Worm (Caenorhabditis elegans): ENCODE data around the gene nadk-1.

Gene nadk-1

ce11 chrIV:1459826-1460489 is 3.1 kb downstream of the nadk-1 start:
- peak; percentile 11 for TF ChIP-seq sptf-2 (GFP tag; optimal IDR thresholded peaks at IDR 0.05)
- TF ChIP-seq hlh-26 (GFP tag; conservative IDR thresholded peaks at IDR 0.05) = no peak
- TF ChIP-seq Y56A3A.18 (GFP tag; IDR thresholded peaks at IDR 0.05) = 0 out of 2 replicates have a peak, but pooled peaks have one; percentile 35
- no peak for TF ChIP-seq nhr-90 (tag; optimal IDR thresholded peaks at IDR 0.05)
- TF ChIP-seq fkh-3 (tag; optimal IDR thresholded peaks at IDR 0.05) = no peak
- no peak for TF ChIP-seq akir-1 (GFP tag; optimal IDR thresholded peaks at IDR 0.05)
- no peak for TF ChIP-seq tbx-9 (tag; optimal IDR thresholded peaks at IDR 0.05; ENCODE audit: borderline replicate concordance)
- TF ChIP-seq dox-1 (GFP tag; IDR thresholded peaks at IDR 0.05) = no peak
- no peak for TF ChIP-seq Y53F4B.3 (GFP tag; IDR thresholded peaks at IDR 0.05)
- no peak for TF ChIP-seq rpc-1 (optimal IDR thresholded peaks at IDR 0.05)
- TF ChIP-seq rpc-1 (tag; optimal IDR thresholded peaks at IDR 0.05) = no peak
- no peak for TF ChIP-seq pbrm-1 (GFP tag; IDR thresholded peaks at IDR 0.05)
- TF ChIP-seq rcor-1 (GFP tag; IDR thresholded peaks at IDR 0.05) = no peak
- TF ChIP-seq egrh-3 (GFP tag; IDR thresholded peaks at IDR 0.05) = peak; percentile 67; the same call in 1 of the 2 replicates
- no peak for TF ChIP-seq F49E8.2 (tag; optimal IDR thresholded peaks at IDR 0.05; ENCODE audit: insufficient read depth)
- no peak for TF ChIP-seq F52B5.7 (tag; optimal IDR thresholded peaks at IDR 0.05)
- peak; percentile 85 for TF ChIP-seq zfh-2 (GFP tag; conservative IDR thresholded peaks at IDR 0.05)

- no peak for TF ChIP-seq hmg-1.2 (GFP tag; IDR thresholded peaks at IDR 0.05)
- TF ChIP-seq Y56A3A.18 (GFP tag; IDR thresholded peaks at IDR 0.05) = no peak
- no peak for TF ChIP-seq ceh-79 (tag; optimal IDR thresholded peaks at IDR 0.05)
- TF ChIP-seq ztf-18 (tag; optimal IDR thresholded peaks at IDR 0.05) = no peak
- TF ChIP-seq hrde-1 (tag; optimal IDR thresholded peaks at IDR 0.05; ENCODE audit: borderline replicate concordance) = no peak
- no peak for TF ChIP-seq nfyb-1 (GFP tag; IDR thresholded peaks at IDR 0.05)
- no peak for TF ChIP-seq let-526 (GFP tag; IDR thresholded peaks at IDR 0.05)
- no peak for TF ChIP-seq nfya-1 (tag; optimal IDR thresholded peaks at IDR 0.05; ENCODE audit: borderline replicate concordance, insufficient read depth)
- TF ChIP-seq ekl-4 (GFP tag; IDR thresholded peaks at IDR 0.05) = no peak
- no peak for TF ChIP-seq bed-2 (GFP tag; IDR thresholded peaks at IDR 0.05)
- no peak for TF ChIP-seq T07F8.4 (tag; optimal IDR thresholded peaks at IDR 0.05)
- no peak for TF ChIP-seq him-1 (tag; optimal IDR thresholded peaks at IDR 0.05)
- TF ChIP-seq Y79H2A.3 (GFP tag; conservative IDR thresholded peaks at IDR 0.05) = no peak
- TF ChIP-seq Y67H2A.10 (GFP tag; conservative IDR thresholded peaks at IDR 0.05) = no peak
- no peak for TF ChIP-seq bed-1 (GFP tag; IDR thresholded peaks at IDR 0.05)
- TF ChIP-seq ceh-27 (GFP tag; optimal IDR thresholded peaks at IDR 0.05) = no peak
- TF ChIP-seq C06A6.2 (GFP tag; conservative IDR thresholded peaks at IDR 0.05) = no peak
- TF ChIP-seq cebp-1 (GFP tag; IDR thresholded peaks at IDR 0.05) = no peak
- no peak for TF ChIP-seq cebp-1 (tag; optimal IDR thresholded peaks at IDR 0.05)
- no peak for TF ChIP-seq attf-3 (GFP tag; conservative IDR thresholded peaks at IDR 0.05)
Observed at ce11 chrIV:1460686-1461085, 3.8 kb downstream of the nadk-1 start, which contains the start of gene col-106. TSS of gene col-106 (minus strand) at chrIV:1460786.

ce11 chrIV:1461463-1461862 is 4.6 kb downstream of the nadk-1 start:
- no peak for TF ChIP-seq snpc-4 (GFP tag; optimal IDR thresholded peaks at IDR 0.05)
- peak in 1 of 4 experiments; percentile 24 for TF ChIP-seq snpc-4 (tag; optimal IDR thresholded peaks at IDR 0.05)
- no peak for TF ChIP-seq nfya-2 (GFP tag; IDR thresholded peaks at IDR 0.05)
